Worm (Caenorhabditis elegans): ENCODE results near the gene T21D9.2.
A peak's percentile ranks its signal among the peaks of the same experiment; 100 is the strongest.

Gene T21D9.2

ce11 chrX:2096804-2097203 lies at the start of gene T21D9.2:
TSS of gene T21D9.2 (minus strand) at chrX:2096904.
- TF ChIP-seq nhr-25 (tag; optimal IDR thresholded peaks at IDR 0.05) (no peak), nhr-12 (tag; optimal IDR thresholded peaks at IDR 0.05) (no peak), mml-1 (tag; optimal IDR thresholded peaks at IDR 0.05) (no peak), ceh-82 (tag; optimal IDR thresholded peaks at IDR 0.05) (no peak), ceh-16 (tag; optimal IDR thresholded peaks at IDR 0.05) (no peak), snpc-4 (tag; optimal IDR thresholded peaks at IDR 0.05) (no peak), nhr-43 (tag; optimal IDR thresholded peaks at IDR 0.05; ENCODE audit: poor library complexity, severe bottlenecking) (no peak), ceh-9 (tag; optimal IDR thresholded peaks at IDR 0.05) (no peak), ceh-28 (tag; optimal IDR thresholded peaks at IDR 0.05) (no peak), fos-1 (tag; optimal IDR thresholded peaks at IDR 0.05) (no peak)

ce11 chrX:2145629-2146028 lies 48.9 kb upstream of the T21D9.2 start, which contains the start of gene dpy-3:
TSS of gene dpy-3 (minus strand) at chrX:2145647.
- TF ChIP-seq elt-1 (tag; optimal IDR thresholded peaks at IDR 0.05) (peak; percentile 39), nhr-25 (tag; optimal IDR thresholded peaks at IDR 0.05) (no peak), nhr-23 (tag; optimal IDR thresholded peaks at IDR 0.05) (peak; percentile 88), elt-3 (tag; optimal IDR thresholded peaks at IDR 0.05) (no peak), eor-1 (tag; optimal IDR thresholded peaks at IDR 0.05) (no peak), lsy-12 (tag; optimal IDR thresholded peaks at IDR 0.05) (no peak), nfya-1 (tag; optimal IDR thresholded peaks at IDR 0.05; ENCODE audit: insufficient read depth) (no peak), nhr-77 (tag; optimal IDR thresholded peaks at IDR 0.05) (no peak), nhr-12 (tag; optimal IDR thresholded peaks at IDR 0.05) (no peak)

- TF ChIP-seq nhr-12 (tag; optimal IDR thresholded peaks at IDR 0.05) (no peak), ceh-28 (tag; optimal IDR thresholded peaks at IDR 0.05) (no peak), egl-5 (tag; optimal IDR thresholded peaks at IDR 0.05) (no peak), elt-2 (tag; optimal IDR thresholded peaks at IDR 0.05) (no peak), mml-1 (tag; optimal IDR thresholded peaks at IDR 0.05) (no peak), fos-1 (tag; optimal IDR thresholded peaks at IDR 0.05) (no peak), ztf-11 (tag; optimal IDR thresholded peaks at IDR 0.05) (no peak)
Observed at ce11 chrX:2144875-2145274, 48.2 kb upstream of the T21D9.2 start.

- no peak for TF ChIP-seq nhr-11 (tag; optimal IDR thresholded peaks at IDR 0.05)
- TF ChIP-seq nhr-43 (tag; optimal IDR thresholded peaks at IDR 0.05; ENCODE audit: poor library complexity, severe bottlenecking): peak; percentile 34
- TF ChIP-seq nhr-237 (tag; optimal IDR thresholded peaks at IDR 0.05): no peak
- TF ChIP-seq sea-2 (GFP tag; optimal IDR thresholded peaks at IDR 0.05): no peak
- TF ChIP-seq elt-3 (tag; optimal IDR thresholded peaks at IDR 0.05): no peak
- TF ChIP-seq egl-5 (tag; optimal IDR thresholded peaks at IDR 0.05): no peak
- no peak for TF ChIP-seq aly-2 (tag; optimal IDR thresholded peaks at IDR 0.05)
- TF ChIP-seq pha-4 (tag; optimal IDR thresholded peaks at IDR 0.05): no peak
- no peak for TF ChIP-seq nhr-25 (tag; optimal IDR thresholded peaks at IDR 0.05)
- TF ChIP-seq nhr-12 (tag; optimal IDR thresholded peaks at IDR 0.05): no peak
- no peak for TF ChIP-seq mdl-1 (tag; optimal IDR thresholded peaks at IDR 0.05)
- no peak for TF ChIP-seq tbx-2 (tag; optimal IDR thresholded peaks at IDR 0.05)
- TF ChIP-seq zag-1 (tag; optimal IDR thresholded peaks at IDR 0.05): no peak
- peak; percentile 89 for TF ChIP-seq nhr-23 (tag; optimal IDR thresholded peaks at IDR 0.05)
Observed at ce11 chrX:2144236-2144635, 47.5 kb upstream of the T21D9.2 start.

ce11 chrX:2140610-2141009 lies 43.9 kb upstream of the T21D9.2 start:
- TF ChIP-seq ztf-4 (tag; optimal IDR thresholded peaks at IDR 0.05) (no peak), hmg-11 (tag; optimal IDR thresholded peaks at IDR 0.05) (peak; percentile 46), elt-3 (tag; optimal IDR thresholded peaks at IDR 0.05) (no peak), aly-2 (tag; optimal IDR thresholded peaks at IDR 0.05) (no peak), unc-39 (tag; optimal IDR thresholded peaks at IDR 0.05) (no peak), egl-5 (tag; optimal IDR thresholded peaks at IDR 0.05) (no peak), mdl-1 (tag; optimal IDR thresholded peaks at IDR 0.05) (no peak), nhr-67 (tag; optimal IDR thresholded peaks at IDR 0.05) (no peak), skn-1 (tag; optimal IDR thresholded peaks at IDR 0.05) (no peak), nfya-1 (tag; optimal IDR thresholded peaks at IDR 0.05; ENCODE audit: insufficient read depth) (peak; percentile 40), R02D3.7 (tag; optimal IDR thresholded peaks at IDR 0.05) (no peak), nhr-12 (tag; optimal IDR thresholded peaks at IDR 0.05) (no peak)
